Worm (Caenorhabditis elegans) whole organism, late embryonic: ENCODE data around the gene C18E9.2.

Experiments used
- dve-1 ChIP-seq: sonication (generic microtip); optimal IDR thresholded peaks from 2 replicates; lab custom pipeline; 2017; ENCODE audit warnings: antibody characterized with exemption, mild to moderate bottlenecking, missing genetic modification characterization, missing compliant biosample characterization
- ref-2 ChIP-seq: sonication (generic microtip); optimal IDR thresholded peaks from 2 replicates; lab custom pipeline; 2016; ENCODE audit warnings: missing genetic modification characterization, missing compliant biosample characterization

- peak; percentile 15 for TF ChIP-seq dve-1 (tag; lab: Kevin White, UChicago)
- no peak for TF ChIP-seq ref-2 (tag; lab: Kevin White, UChicago)
Observed at ce11 chrII:9009976-9010702, 45.3 kb downstream of the C18E9.2 start.
